Fruit fly (Drosophila melanogaster): ENCODE results near the gene sbm.

The sbm gene

DNA sequence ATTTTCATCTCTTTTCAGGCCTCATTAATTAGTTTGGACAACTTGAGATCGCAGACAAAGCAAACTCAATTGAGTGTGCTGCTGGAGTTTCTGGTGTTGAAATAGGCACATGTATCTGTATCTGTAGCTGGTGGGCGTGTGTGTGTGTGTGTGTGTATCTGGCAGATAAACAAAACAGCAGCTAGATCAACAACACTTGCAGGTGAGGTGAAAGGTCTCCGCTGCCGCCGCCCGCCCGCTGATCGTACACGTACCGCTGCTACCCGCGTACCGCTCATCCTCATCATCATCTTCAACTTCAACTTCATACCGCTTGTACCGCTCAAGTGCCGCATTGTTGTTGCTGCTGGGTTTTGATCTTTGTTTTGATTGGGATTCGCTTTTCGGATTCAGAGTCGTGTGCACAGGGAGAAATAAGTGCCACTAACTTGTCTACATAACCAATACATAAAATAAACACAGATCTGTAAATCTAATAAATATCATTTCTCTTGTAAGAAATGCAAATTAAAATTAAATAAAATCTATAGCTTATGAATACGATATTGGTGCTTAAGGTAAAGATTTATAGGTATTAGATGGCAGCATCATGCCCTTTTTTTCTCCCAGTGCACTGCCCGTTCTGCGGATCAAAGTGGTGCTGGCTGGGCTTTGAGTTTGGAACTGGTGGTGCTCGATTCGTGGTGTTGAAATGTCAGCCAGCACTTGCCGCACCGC lies 24.9 kb upstream of the sbm start (continued):
- TF ChIP-seq Hr51 (GFP tag; optimal IDR thresholded peaks at IDR 0.05) = peak; percentile 48 to 85
- peak; percentile 49 for TF ChIP-seq CG9817 (tag; optimal IDR thresholded peaks at IDR 0.05)
- TF ChIP-seq Ets65A (GFP tag) = peak; percentile 92
- peak; percentile 78 for TF ChIP-seq Hsf (GFP tag; optimal IDR thresholded peaks at IDR 0.05)
- TF ChIP-seq Opbp (GFP tag; IDR thresholded peaks at IDR 0.05; ENCODE audit: partially characterized antibody) = no peak

DNA sequence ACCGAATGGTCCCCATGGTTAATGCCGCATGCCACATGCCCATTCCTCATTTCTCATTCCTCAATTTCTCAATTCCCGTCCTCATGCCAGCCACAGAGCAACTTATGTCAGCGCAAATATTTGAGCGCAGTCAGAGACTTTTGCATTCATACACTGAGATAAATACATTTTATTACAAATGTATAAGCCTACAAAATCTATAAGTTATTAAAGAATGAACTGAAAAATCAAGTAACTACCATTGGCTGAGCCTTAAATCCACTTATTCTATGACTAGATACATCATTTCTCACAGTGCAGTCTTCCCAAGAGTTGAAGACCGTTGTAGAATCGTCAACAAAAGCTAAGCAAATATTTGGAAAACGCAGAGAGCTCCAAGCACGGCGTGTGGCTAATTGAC lies 19.8 kb upstream of the sbm start:
- TF ChIP-seq stc (GFP tag; IDR thresholded peaks at IDR 0.05) = no peak
- TF ChIP-seq so (GFP tag; IDR thresholded peaks at IDR 0.05) = 0 out of 3 replicates have a peak, but pooled peaks have one; percentile 34
- TF ChIP-seq CG4424 (GFP tag; optimal IDR thresholded peaks at IDR 0.05) = peak; percentile 27
- peak; percentile 33 for TF ChIP-seq D19A (tag; optimal IDR thresholded peaks at IDR 0.05)
- peak; percentile 40 for TF ChIP-seq gsb-n (tag; optimal IDR thresholded peaks at IDR 0.05)
- no peak for TF ChIP-seq CG4404 (GFP tag; IDR thresholded peaks at IDR 0.05)
- TF ChIP-seq slou (GFP tag; optimal IDR thresholded peaks at IDR 0.05) = no peak
- peak; percentile 17 for TF ChIP-seq CG7556 (GFP tag; optimal IDR thresholded peaks at IDR 0.05)
- no peak for TF ChIP-seq nerfin-2 (GFP tag; IDR thresholded peaks at IDR 0.05; ENCODE audit: partially characterized antibody)
- TF ChIP-seq fd102C (GFP tag; optimal IDR thresholded peaks at IDR 0.05) = no peak
- TF ChIP-seq lilli (GFP tag; optimal IDR thresholded peaks at IDR 0.05) = no peak
- no peak for TF ChIP-seq disco-r (GFP tag; optimal IDR thresholded peaks at IDR 0.05)
- no peak for TF ChIP-seq bigmax (GFP tag; optimal IDR thresholded peaks at IDR 0.05)
- peak; percentile 34 for TF ChIP-seq PHDP (tag; optimal IDR thresholded peaks at IDR 0.05)
- TF ChIP-seq CG17359 (tag; optimal IDR thresholded peaks at IDR 0.05) = peak; percentile 55
- TF ChIP-seq CrebB (tag; optimal IDR thresholded peaks at IDR 0.05) = no peak
- peak; percentile 50; the same call in 1 of the 3 replicates for TF ChIP-seq dysf (GFP tag; IDR thresholded peaks at IDR 0.05)
- TF ChIP-seq sens (GFP tag) = no peak
- no peak for TF ChIP-seq run (tag; optimal IDR thresholded peaks at IDR 0.05)
- peak in 1 of 2 experiments; percentile 78 for TF ChIP-seq bsh (GFP tag; optimal IDR thresholded peaks at IDR 0.05)
- no peak for TF ChIP-seq Meics (GFP tag; optimal IDR thresholded peaks at IDR 0.05)
- TF ChIP-seq CG34422 (GFP tag; IDR thresholded peaks at IDR 0.05) = no peak
- TF ChIP-seq CG13296 (GFP tag; optimal IDR thresholded peaks at IDR 0.05) = no peak
- TF ChIP-seq CG11504 (tag; optimal IDR thresholded peaks at IDR 0.05) = peak; percentile 67
- no peak for TF ChIP-seq CG17186 (GFP tag; optimal IDR thresholded peaks at IDR 0.05)
- no peak for TF ChIP-seq Tbp (GFP tag; optimal IDR thresholded peaks at IDR 0.05)
- no peak for TF ChIP-seq YL-1 (GFP tag; optimal IDR thresholded peaks at IDR 0.05)
- no peak for TF ChIP-seq MBD-R2 (GFP tag; IDR thresholded peaks at IDR 0.05)
- TF ChIP-seq HLHmδ (GFP tag; optimal IDR thresholded peaks at IDR 0.05) = no peak
- TF ChIP-seq kah (GFP tag; optimal IDR thresholded peaks at IDR 0.05) = no peak
- TF ChIP-seq Bgb (GFP tag; IDR thresholded peaks at IDR 0.05; ENCODE audit: partially characterized antibody) = no peak
- no peak for TF ChIP-seq Doc3 (GFP tag; IDR thresholded peaks at IDR 0.05; ENCODE audit: partially characterized antibody)
- no peak for TF ChIP-seq Scr (GFP tag; IDR thresholded peaks at IDR 0.05; ENCODE audit: partially characterized antibody)
- no peak for TF ChIP-seq gce (GFP tag; IDR thresholded peaks at IDR 0.05)
- peak; percentile 54 for TF ChIP-seq Sox100B (GFP tag; optimal IDR thresholded peaks at IDR 0.05)
- TF ChIP-seq Xrp1 (GFP tag; IDR thresholded peaks at IDR 0.05) = peak; percentile 50; the same call in 1 of the 2 replicates
- TF ChIP-seq salm (tag; optimal IDR thresholded peaks at IDR 0.05) = peak; percentile 23
- peak; percentile 29 for TF ChIP-seq CG3407 (GFP tag; optimal IDR thresholded peaks at IDR 0.05)
- TF ChIP-seq Sin3A (optimal IDR thresholded peaks at IDR 0.05) = no peak
- TF ChIP-seq phol (tag; optimal IDR thresholded peaks at IDR 0.05) = peak; percentile 57
- TF ChIP-seq Rx (GFP tag; IDR thresholded peaks at IDR 0.05) = no peak
- TF ChIP-seq Neu2 (GFP tag; optimal IDR thresholded peaks at IDR 0.05; ENCODE audit: borderline replicate concordance) = no peak
- no peak for TF ChIP-seq chinmo (GFP tag; IDR thresholded peaks at IDR 0.05; ENCODE audit: partially characterized antibody)
